Worm (Caenorhabditis elegans) whole organism, mixed stage, embryonic: ENCODE data around the gene ZC250.5.

ENCODE experiments used
- bed-3 ChIP-seq: fragments of 200-800 bp; sonication (Bioruptor generic); optimal IDR thresholded peaks from 3 replicates; lab custom pipeline; 2018; ENCODE audit warnings: mild to moderate bottlenecking, missing genetic modification characterization, moderate library complexity, missing compliant biosample characterization
- ceh-39 ChIP-seq: fragments of 150-350 bp; optimal IDR thresholded peaks from 2 replicates; lab custom pipeline; 2014; ENCODE audit warnings: missing biosample characterization, missing genetic modification characterization
- cnd-1 ChIP-seq: fragments of 200-800 bp; sonication (Bioruptor generic); optimal IDR thresholded peaks from 2 replicates; lab custom pipeline; 2018; ENCODE audit warnings: mild to moderate bottlenecking, missing genetic modification characterization, missing compliant biosample characterization
- elt-3 ChIP-seq: fragments of 150-350 bp; optimal IDR thresholded peaks from 2 replicates; lab custom pipeline; 2014; ENCODE audit warnings: missing biosample characterization, missing genetic modification characterization
- mep-1 ChIP-seq: fragments of 150-350 bp; optimal IDR thresholded peaks from 2 replicates; lab custom pipeline; 2017; ENCODE audit warnings: missing biosample characterization, missing genetic modification reagents, missing genetic modification characterization, inconsistent platforms
- nhr-237 ChIP-seq: fragments of 150-350 bp; optimal IDR thresholded peaks from 2 replicates; lab custom pipeline; 2014; ENCODE audit warnings: missing biosample characterization, missing genetic modification characterization
- pha-4 ChIP-seq: fragments of 150-350 bp; optimal IDR thresholded peaks from 2 replicates; lab custom pipeline; 2018; ENCODE audit warnings: missing biosample characterization, missing genetic modification reagents, missing genetic modification characterization
- snpc-4 ChIP-seq: fragments of 150-350 bp; optimal IDR thresholded peaks from 2 replicates; lab custom pipeline; 2014; ENCODE audit warnings: missing biosample characterization, missing genetic modification characterization
- tbx-8 ChIP-seq: fragments of 200-800 bp; sonication (Bioruptor generic); optimal IDR thresholded peaks from 2 replicates; lab custom pipeline; 2018; ENCODE audit warnings: mild to moderate bottlenecking, missing genetic modification characterization, moderate library complexity, missing compliant biosample characterization
- unc-62 ChIP-seq: fragments of 150-350 bp; optimal IDR thresholded peaks from 2 replicates; lab custom pipeline; 2014; ENCODE audit warnings: missing biosample characterization, missing genetic modification reagents, missing genetic modification characterization
- zip-8 ChIP-seq: fragments of 150-350 bp; optimal IDR thresholded peaks from 2 replicates; lab custom pipeline; 2014; ENCODE audit warnings: missing biosample characterization, missing genetic modification characterization

DNA sequence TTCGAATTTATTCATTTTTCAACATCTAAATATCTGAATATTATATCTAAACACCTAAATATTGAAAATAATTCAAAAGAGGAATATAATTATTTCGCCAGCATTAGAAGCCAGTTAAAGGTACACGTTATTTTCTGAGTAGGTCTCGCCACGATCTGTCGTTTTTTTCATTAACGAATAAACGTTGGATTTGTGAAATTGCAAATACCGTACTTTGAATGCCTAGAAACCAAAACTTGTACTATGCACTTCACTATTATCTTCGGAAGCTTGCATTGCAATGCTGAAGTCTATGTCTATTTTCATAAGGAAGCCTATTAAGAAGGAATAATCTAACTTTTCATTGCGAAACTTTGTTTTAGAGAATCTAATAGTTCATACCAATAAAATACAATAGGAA lies 33.1 kb upstream of the ZC250.5 start:
- TF ChIP-seq elt-3 (no peak), tbx-8 (GFP tag; lab: Kevin White, UChicago) (no peak), unc-62 (GFP tag; lab: Kevin White, UChicago) (no peak), ceh-39 (no peak), bed-3 (GFP tag; lab: Kevin White, UChicago) (no peak), mep-1 (no peak), snpc-4 (tag; lab: Kevin White, UChicago) (no peak), cnd-1 (tag; lab: Kevin White, UChicago) (no peak), zip-8 (tag; lab: Kevin White, UChicago) (no peak), pha-4 (tag; lab: Kevin White, UChicago) (no peak), nhr-237 (tag; lab: Kevin White, UChicago) (no peak)
